Worm (Caenorhabditis elegans) whole organism, midembryonic: ENCODE results near the gene hpr-17.

Experiments
- T22C8.4 ChIP-seq: fragments of 200-800 bp; sonication (Bioruptor generic); IDR thresholded peaks from 2 replicates; pipeline ENCODE4 v1.3.6; 2022; ENCODE audit warnings: missing genetic modification characterization, missing compliant biosample characterization
- ref-1 ChIP-seq: fragments of 200-800 bp; sonication (Bioruptor generic); conservative IDR thresholded peaks from 2 replicates; pipeline ENCODE4 v1.3.6; 2022; ENCODE audit warnings: missing genetic modification reagents, missing genetic modification characterization, missing compliant biosample characterization

ce11 chrII:13181465-13181864 is 24.6 kb upstream of the hpr-17 start, which contains the start of gene W09H1.1:
- TF ChIP-seq T22C8.4 (GFP tag; lab: Robert Waterston, UW): no peak
- TF ChIP-seq ref-1: no peak
